Fruit fly (Drosophila melanogaster) whole organism, adult: Measurements from ENCODE around the gene CG7514.

Experiments
- CG11617 ChIP-seq: fragments of 200-800 bp; sonication (Bioruptor generic); optimal IDR thresholded peaks from 2 replicates; lab custom pipeline; 2017; ENCODE audit warnings: mild to moderate bottlenecking, missing biosample characterization, missing genetic modification reagents, missing genetic modification characterization
- CG12768 ChIP-seq: fragments of 200-800 bp; sonication (Bioruptor generic); optimal IDR thresholded peaks from 2 replicates; lab custom pipeline; 2017; ENCODE audit warnings: missing biosample characterization, missing genetic modification characterization, mild to moderate bottlenecking, moderate library complexity, missing genetic modification reagents
- CG14711 ChIP-seq: fragments of 200-800 bp; sonication (Bioruptor generic); optimal IDR thresholded peaks from 2 replicates; lab custom pipeline; 2018; ENCODE audit warnings: missing biosample characterization, mild to moderate bottlenecking, missing genetic modification characterization, moderate library complexity
- CG1620 ChIP-seq: fragments of 200-800 bp; sonication (Bioruptor generic); optimal IDR thresholded peaks from 2 replicates; lab custom pipeline; 2016; ENCODE audit warnings: missing biosample characterization, missing genetic modification characterization
- CG33017 ChIP-seq: fragments of 200-800 bp; sonication (Bioruptor generic); optimal IDR thresholded peaks from 2 replicates; lab custom pipeline; 2018; ENCODE audit warnings: missing biosample characterization, mild to moderate bottlenecking, missing genetic modification characterization, moderate library complexity
- CG5204 ChIP-seq: fragments of 200-800 bp; sonication (Bioruptor generic); optimal IDR thresholded peaks from 2 replicates; lab custom pipeline; 2016; ENCODE audit warnings: missing biosample characterization, missing genetic modification characterization
- CG7045 ChIP-seq: fragments of 200-800 bp; sonication (Bioruptor generic); optimal IDR thresholded peaks from 2 replicates; lab custom pipeline; 2017; ENCODE audit warnings: missing biosample characterization, mild to moderate bottlenecking, missing genetic modification characterization
- CG7101 ChIP-seq: fragments of 200-800 bp; sonication (Bioruptor generic); optimal IDR thresholded peaks from 2 replicates; lab custom pipeline; 2018; ENCODE audit warnings: missing biosample characterization, mild to moderate bottlenecking, missing genetic modification characterization, moderate library complexity
- Clk ChIP-seq: fragments of 200-800 bp; sonication (Bioruptor generic); optimal IDR thresholded peaks from 2 replicates; lab custom pipeline; 2017; ENCODE audit warnings: missing biosample characterization, missing genetic modification characterization
- Crg-1 ChIP-seq: fragments of 200-800 bp; sonication (Bioruptor generic); optimal IDR thresholded peaks from 2 replicates; lab custom pipeline; 2016; ENCODE audit warnings: missing biosample characterization, missing genetic modification characterization
- Hr96 ChIP-seq: fragments of 200-800 bp; sonication (Bioruptor generic); optimal IDR thresholded peaks from 2 replicates; lab custom pipeline; 2016; ENCODE audit warnings: missing biosample characterization, missing genetic modification characterization
- Mnt ChIP-seq: fragments of 200-800 bp; sonication (Bioruptor generic); optimal IDR thresholded peaks from 2 replicates; lab custom pipeline; 2016; ENCODE audit warnings: missing biosample characterization, mild to moderate bottlenecking, missing genetic modification characterization
- bab1 ChIP-seq: fragments of 200-800 bp; sonication (Bioruptor generic); optimal IDR thresholded peaks from 3 replicates; lab custom pipeline; 2019; ENCODE audit warnings: missing biosample characterization, mild to moderate bottlenecking, missing genetic modification characterization, moderate library complexity
- cic ChIP-seq: fragments of 200-800 bp; sonication (Bioruptor generic); optimal IDR thresholded peaks from 2 replicates; lab custom pipeline; 2017; ENCODE audit warnings: missing biosample characterization, mild to moderate bottlenecking, missing genetic modification characterization, moderate library complexity
- cnc ChIP-seq, 2 experiments: fragments of >200 bp; optimal IDR thresholded peaks; 2 replicates each; lab custom pipeline; 2017
- kay ChIP-seq: fragments of 200-800 bp; sonication (Bioruptor generic); peaks from one replicate; lab custom pipeline; 2016; ENCODE audit warnings: missing biosample characterization, missing genetic modification characterization, borderline replicate concordance
- ovo ChIP-seq: fragments of 200-800 bp; sonication (Bioruptor generic); optimal IDR thresholded peaks from 2 replicates; lab custom pipeline; 2016; ENCODE audit warnings: missing biosample characterization, missing genetic modification characterization
- pad ChIP-seq: fragments of 200-800 bp; sonication (Bioruptor generic); optimal IDR thresholded peaks from 3 replicates; lab custom pipeline; 2017; ENCODE audit warnings: missing biosample characterization, missing genetic modification characterization, mild to moderate bottlenecking, moderate library complexity, missing genetic modification reagents
- tj ChIP-seq: fragments of 200-800 bp; sonication (Bioruptor generic); optimal IDR thresholded peaks from 3 replicates; lab custom pipeline; 2017; ENCODE audit warnings: missing biosample characterization, mild to moderate bottlenecking, missing genetic modification characterization, moderate library complexity
- toe ChIP-seq: fragments of 200-800 bp; sonication (Bioruptor generic); optimal IDR thresholded peaks from 2 replicates; lab custom pipeline; 2016; ENCODE audit warnings: missing biosample characterization, missing genetic modification characterization

Gene CG7514

DNA sequence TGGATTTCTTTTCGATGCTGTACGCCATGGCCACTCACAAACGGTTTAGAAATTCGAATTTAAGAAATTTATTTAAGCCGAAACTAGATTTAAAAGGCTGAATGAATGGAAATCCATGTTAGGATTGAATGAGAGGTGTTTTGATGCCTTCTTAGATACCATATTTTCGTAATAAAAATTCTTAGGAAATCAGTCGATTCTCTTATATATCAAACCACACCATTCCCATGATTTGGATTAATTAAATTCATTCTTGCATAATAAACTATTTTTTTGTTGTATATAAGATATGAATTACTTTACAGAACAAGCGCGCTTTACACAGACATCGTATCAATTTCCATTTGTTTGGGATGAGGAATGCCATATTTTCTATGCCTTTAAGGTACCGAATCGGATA, at the start of gene CG7514:
Gene CG7514, minus strand, starts transcription at position 101 of the 400 bp plus-strand sequence.
- TF ChIP-seq Clk (no peak), CG7101 (no peak)

DNA sequence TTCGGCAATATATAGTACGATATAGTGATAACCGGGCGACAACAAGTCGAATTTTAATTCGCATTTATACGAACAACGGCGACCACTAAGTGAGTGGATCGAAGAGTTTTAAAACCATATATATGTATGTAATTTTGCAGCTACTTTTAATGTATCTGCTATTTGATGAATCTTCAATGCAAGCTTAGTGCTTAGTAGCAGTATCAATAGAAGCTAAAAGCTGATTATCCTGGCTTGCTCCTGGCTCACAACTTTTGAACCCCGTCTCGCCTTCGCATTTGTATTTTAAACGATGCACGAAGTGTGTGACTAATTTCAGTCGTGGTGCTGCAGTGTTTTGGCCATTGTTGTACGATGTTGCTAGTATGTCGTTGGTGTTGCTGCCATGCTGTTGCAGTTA, 48.1 kb upstream of the CG7514 start:
- no peak for TF ChIP-seq Clk
- TF ChIP-seq Hr96 (GFP tag; lab: Kevin White, UChicago) = no peak
- TF ChIP-seq bab1 (GFP tag; lab: Kevin White, UChicago) = no peak

DNA sequence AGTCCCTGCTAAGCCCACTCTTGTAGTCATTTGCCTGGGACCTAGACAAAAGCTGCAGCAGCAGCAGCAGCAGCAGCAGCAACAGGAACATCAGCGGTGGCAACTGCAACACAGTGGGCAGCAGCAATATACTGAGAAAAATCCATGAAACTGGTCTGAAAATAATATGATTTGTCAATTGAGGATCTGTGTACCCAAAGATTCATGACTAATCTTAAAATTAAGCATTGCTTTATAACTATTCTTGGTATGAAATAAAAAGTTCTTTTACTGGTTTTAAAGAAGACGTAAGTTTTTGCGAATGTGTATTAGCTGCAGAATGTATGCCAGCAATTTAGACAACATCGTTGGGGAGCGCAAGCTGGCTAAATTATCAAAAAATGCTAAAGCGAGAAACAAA, 43.1 kb upstream of the CG7514 start:
- TF ChIP-seq Clk (no peak), cnc (optimal IDR thresholded peaks at IDR 0.05; lab: Kevin White, UChicago) (no peak), CG7101 (no peak), CG14711 (tag; lab: Kevin White, UChicago) (no peak)

DNA sequence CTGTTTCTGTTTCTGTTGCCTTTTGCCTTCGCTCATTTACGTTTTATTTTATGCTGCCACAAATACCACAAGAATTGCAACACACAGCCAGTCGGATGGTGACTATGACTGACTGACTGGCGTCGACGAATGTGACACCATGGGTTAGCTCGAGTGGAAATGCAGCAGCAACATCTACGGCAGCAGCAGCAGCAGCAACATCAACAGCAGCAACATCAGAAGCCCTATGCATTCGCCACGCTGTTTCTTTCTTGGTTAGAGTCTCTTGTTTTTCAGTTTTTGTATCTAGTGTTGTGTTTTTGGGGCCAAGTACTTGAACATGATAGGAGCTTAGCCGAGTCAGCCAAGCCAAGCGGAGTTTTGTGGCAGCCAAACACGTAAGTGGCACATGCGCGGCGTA, 41.2 kb upstream of the CG7514 start:
- no peak for TF ChIP-seq CG11617
- no peak for TF ChIP-seq pad
- no peak for TF ChIP-seq CG14711 (tag; lab: Kevin White, UChicago)
- no peak for TF ChIP-seq CG5204 (GFP tag; lab: Kevin White, UChicago)
- no peak for TF ChIP-seq CG7101
- TF ChIP-seq CG7045 (GFP tag; lab: Kevin White, UChicago) = no peak
- TF ChIP-seq cic = no peak
- no peak for TF ChIP-seq cnc (optimal IDR thresholded peaks at IDR 0.05; lab: Kevin White, UChicago)
- TF ChIP-seq Hr96 (GFP tag; lab: Kevin White, UChicago) = no peak
- no peak for TF ChIP-seq kay (GFP tag; lab: Kevin White, UChicago)
- no peak for TF ChIP-seq CG1620
- TF ChIP-seq CG12768 = no peak
- no peak for TF ChIP-seq bab1 (GFP tag; lab: Kevin White, UChicago)
- no peak for TF ChIP-seq ovo (GFP tag; lab: Kevin White, UChicago)

DNA sequence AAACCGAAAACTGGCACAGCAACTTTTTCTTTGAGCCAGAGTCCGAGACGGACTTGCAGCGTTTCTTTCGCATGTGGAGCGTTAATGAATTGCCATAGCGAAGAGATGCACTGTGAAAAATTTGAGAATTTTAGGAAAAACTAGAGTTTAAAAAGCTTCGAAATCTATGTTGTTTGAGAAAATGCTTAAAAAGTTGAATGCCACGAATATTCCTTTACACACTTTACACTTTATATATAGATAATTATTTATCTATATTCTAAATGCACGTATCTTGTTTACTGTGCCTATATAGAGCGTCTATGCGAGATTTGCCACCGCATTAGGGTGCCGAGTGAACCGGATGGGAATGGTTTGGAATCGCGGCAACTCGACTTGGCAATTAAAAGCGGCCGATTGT, 33.3 kb upstream of the CG7514 start:
- TF ChIP-seq CG1620 (no peak), kay (GFP tag; lab: Kevin White, UChicago) (peak; percentile 6)

DNA sequence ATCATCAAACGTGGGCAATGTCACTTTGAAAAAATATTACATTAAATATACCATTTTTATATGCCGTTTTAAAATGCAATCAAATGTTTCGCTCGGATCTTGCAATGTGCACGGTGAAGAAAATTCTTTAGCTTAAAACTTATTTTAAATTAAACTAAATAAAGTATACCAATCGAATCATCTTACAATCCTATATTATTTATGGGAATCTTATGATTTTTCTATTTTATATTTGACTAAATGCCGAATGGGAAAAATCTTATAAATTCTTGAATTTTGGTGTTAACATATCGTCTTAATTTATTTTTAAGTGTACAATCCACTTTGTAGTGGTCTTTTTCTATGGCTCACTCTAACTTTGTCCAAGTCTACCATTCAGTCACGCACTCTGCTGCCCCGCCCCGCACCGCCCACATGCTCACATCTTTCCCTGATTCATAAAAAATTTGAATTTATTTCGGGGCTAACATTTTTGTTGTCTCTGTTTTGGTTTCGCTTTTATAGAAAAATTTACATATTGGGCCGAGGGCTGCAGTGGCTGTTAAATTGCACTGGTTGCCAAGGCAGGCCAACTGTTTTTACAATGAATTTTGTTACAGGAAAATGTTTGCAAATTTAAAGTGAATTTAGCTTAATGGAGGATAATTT, 32.1 kb upstream of the CG7514 start:
- TF ChIP-seq pad = no peak
- no peak for TF ChIP-seq CG12768
- TF ChIP-seq CG33017 = no peak
- no peak for TF ChIP-seq CG11617
- no peak for TF ChIP-seq Clk
- no peak for TF ChIP-seq cnc (optimal IDR thresholded peaks at IDR 0.05; lab: Kevin White, UChicago)
- no peak for TF ChIP-seq tj (GFP tag; lab: Kevin White, UChicago)
- no peak for TF ChIP-seq toe (GFP tag; lab: Kevin White, UChicago)
- no peak for TF ChIP-seq ovo (GFP tag; lab: Kevin White, UChicago)
- no peak for TF ChIP-seq Crg-1 (GFP tag; lab: Kevin White, UChicago)
- no peak for TF ChIP-seq cic
- TF ChIP-seq bab1 (GFP tag; lab: Kevin White, UChicago) = no peak
- no peak for TF ChIP-seq CG14711 (tag; lab: Kevin White, UChicago)

DNA sequence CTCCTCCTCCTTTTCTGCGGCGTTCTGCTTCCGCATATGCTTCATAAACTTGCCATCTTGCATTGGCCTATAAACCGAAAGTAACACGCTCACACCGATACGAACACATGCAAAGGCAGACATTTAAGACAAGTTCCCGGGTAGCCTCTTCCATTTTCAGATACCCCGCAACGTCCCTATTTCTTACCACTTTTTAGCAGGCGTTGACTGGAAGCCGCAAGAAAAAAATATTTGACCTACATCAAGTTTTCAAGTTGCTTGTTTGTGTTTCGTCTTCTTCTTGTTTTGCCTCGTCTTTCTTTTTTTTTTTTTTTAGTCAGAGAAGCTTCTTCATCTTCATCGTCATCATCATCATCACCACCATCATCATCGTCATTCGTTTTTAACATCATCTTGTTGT, 31.2 kb upstream of the CG7514 start:
- TF ChIP-seq toe (GFP tag; lab: Kevin White, UChicago) (no peak), cnc (optimal IDR thresholded peaks at IDR 0.05; lab: Kevin White, UChicago) (no peak), kay (GFP tag; lab: Kevin White, UChicago) (no peak), CG7045 (GFP tag; lab: Kevin White, UChicago) (no peak), pad (no peak), CG7101 (no peak), CG5204 (GFP tag; lab: Kevin White, UChicago) (no peak), ovo (GFP tag; lab: Kevin White, UChicago) (no peak), Mnt (GFP tag; lab: Kevin White, UChicago) (no peak), CG14711 (tag; lab: Kevin White, UChicago) (no peak)

DNA sequence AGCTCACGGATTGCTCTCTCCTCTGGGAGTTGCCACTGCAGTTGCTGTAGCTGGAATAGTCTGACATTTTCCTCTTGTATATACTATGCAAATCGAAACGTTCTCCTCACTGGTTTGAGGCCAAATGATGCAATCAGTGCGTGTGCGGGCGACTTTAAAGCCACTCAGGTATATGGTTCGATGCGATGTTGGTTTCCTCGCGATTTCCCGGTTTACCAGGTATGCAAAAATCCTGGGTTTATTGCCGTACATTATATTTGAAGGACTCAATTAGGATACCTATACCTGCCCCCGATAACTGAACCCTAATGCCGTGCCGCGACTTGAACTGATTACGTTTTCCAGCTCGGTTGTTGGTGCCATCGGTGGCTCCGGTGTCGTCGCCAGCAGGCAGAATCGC, 21.2 kb upstream of the CG7514 start, which contains the start of gene CG13712:
Gene CG13712, minus strand, starts transcription at position 101 of the 400 bp plus-strand sequence.
- TF ChIP-seq pad (no peak), CG1620 (no peak), cnc (optimal IDR thresholded peaks at IDR 0.05; lab: Kevin White, UChicago) (no peak), CG7045 (GFP tag; lab: Kevin White, UChicago) (no peak), CG7101 (no peak), cic (no peak), CG14711 (tag; lab: Kevin White, UChicago) (no peak), Clk (no peak), kay (GFP tag; lab: Kevin White, UChicago) (no peak), Mnt (GFP tag; lab: Kevin White, UChicago) (no peak), Crg-1 (GFP tag; lab: Kevin White, UChicago) (no peak), CG12768 (no peak), CG33017 (no peak), CG5204 (GFP tag; lab: Kevin White, UChicago) (no peak), tj (GFP tag; lab: Kevin White, UChicago) (no peak), bab1 (GFP tag; lab: Kevin White, UChicago) (no peak), Hr96 (GFP tag; lab: Kevin White, UChicago) (no peak), toe (GFP tag; lab: Kevin White, UChicago) (no peak), CG11617 (no peak), ovo (GFP tag; lab: Kevin White, UChicago) (no peak)
